Fruit fly (Drosophila melanogaster) whole organism, embryonic: ENCODE measurements around the gene IFT54.

Experiments used
- Atf-2 ChIP-seq: fragments of 200-800 bp; sonication (Bioruptor generic); optimal IDR thresholded peaks from 2 replicates; lab custom pipeline; 2016; ENCODE audit warnings: missing biosample characterization, missing genetic modification characterization
- BEAF-32 ChIP-seq: fragments of 200-800 bp; sonication (Bioruptor generic); optimal IDR thresholded peaks from 3 replicates; lab custom pipeline; 2017; ENCODE audit warnings: missing biosample characterization, missing genetic modification characterization, mild to moderate bottlenecking, moderate library complexity, missing genetic modification reagents
- BtbVII ChIP-seq: fragments of 200-800 bp; sonication (Bioruptor generic); optimal IDR thresholded peaks from 3 replicates; lab custom pipeline; 2017; ENCODE audit warnings: missing biosample characterization, mild to moderate bottlenecking, missing genetic modification characterization
- C15 ChIP-seq: fragments of 200-800 bp; sonication (Bioruptor generic); IDR thresholded peaks from 3 replicates; pipeline ENCODE4 v1.3.6; 2022; ENCODE audit warnings: missing biosample characterization, missing genetic modification characterization
- CG10366 ChIP-seq: fragments of 200-800 bp; sonication (Bioruptor generic); IDR thresholded peaks from 2 replicates; pipeline ENCODE4 v1.3.6; 2022; ENCODE audit warnings: missing biosample characterization, missing genetic modification characterization
- CG11504 ChIP-seq: fragments of 200-800 bp; sonication (Bioruptor generic); optimal IDR thresholded peaks from 3 replicates; lab custom pipeline; 2019; ENCODE audit warnings: missing biosample characterization, mild to moderate bottlenecking, missing genetic modification characterization, moderate library complexity
- CG12299 ChIP-seq: fragments of 200-800 bp; sonication (Bioruptor generic); optimal IDR thresholded peaks from 2 replicates; lab custom pipeline; 2018; ENCODE audit warnings: missing biosample characterization, mild to moderate bottlenecking, missing genetic modification characterization
- CG12659 ChIP-seq: fragments of 200-800 bp; sonication (Bioruptor generic); optimal IDR thresholded peaks from 3 replicates; lab custom pipeline; 2017; ENCODE audit warnings: mild to moderate bottlenecking, missing biosample characterization, missing genetic modification reagents, missing genetic modification characterization
- CG13424 ChIP-seq: fragments of 200-800 bp; sonication (Bioruptor generic); optimal IDR thresholded peaks from 2 replicates; lab custom pipeline; 2019; ENCODE audit warnings: missing biosample characterization, mild to moderate bottlenecking, missing genetic modification characterization, moderate library complexity
- CG1529 ChIP-seq: fragments of 200-800 bp; sonication (Bioruptor generic); optimal IDR thresholded peaks from 3 replicates; lab custom pipeline; 2018; ENCODE audit warnings: missing biosample characterization, missing genetic modification characterization
- CG15479 ChIP-seq: fragments of 200-800 bp; sonication (Bioruptor generic); optimal IDR thresholded peaks from 3 replicates; lab custom pipeline; 2019; ENCODE audit warnings: missing biosample characterization, mild to moderate bottlenecking, missing genetic modification characterization, moderate library complexity
- CG16813 ChIP-seq: fragments of 200-800 bp; sonication (Bioruptor generic); IDR thresholded peaks from 3 replicates; pipeline ENCODE4 v1.3.6; 2022; ENCODE audit warnings: missing biosample characterization, missing genetic modification characterization; ENCODE audit not compliant: partially characterized antibody
- CG16815 ChIP-seq: fragments of 200-800 bp; sonication (Bioruptor generic); optimal IDR thresholded peaks from 3 replicates; lab custom pipeline; 2017; ENCODE audit warnings: missing biosample characterization, mild to moderate bottlenecking, missing genetic modification characterization
- CG2202 ChIP-seq: fragments of 200-800 bp; sonication (Bioruptor generic); optimal IDR thresholded peaks from 2 replicates; lab custom pipeline; 2018; ENCODE audit warnings: missing biosample characterization, mild to moderate bottlenecking, missing genetic modification characterization
- CG3281 ChIP-seq: fragments of 200-800 bp; sonication (Bioruptor generic); optimal IDR thresholded peaks from 3 replicates; lab custom pipeline; 2017; ENCODE audit warnings: missing biosample characterization, mild to moderate bottlenecking, missing genetic modification characterization
- CG4328 ChIP-seq: fragments of 200-800 bp; sonication (Bioruptor generic); optimal IDR thresholded peaks from 3 replicates; lab custom pipeline; 2017; ENCODE audit warnings: missing biosample characterization, missing genetic modification reagents, missing genetic modification characterization
- CG7786 ChIP-seq: fragments of 200-800 bp; sonication (Bioruptor generic); optimal IDR thresholded peaks from 2 replicates; lab custom pipeline; 2016; ENCODE audit warnings: missing biosample characterization, missing genetic modification characterization
- CG8388 ChIP-seq: fragments of 200-800 bp; sonication (Bioruptor generic); optimal IDR thresholded peaks from 2 replicates; lab custom pipeline; 2019; ENCODE audit warnings: missing biosample characterization, mild to moderate bottlenecking, missing genetic modification characterization, moderate library complexity
- CG9932 ChIP-seq: fragments of 200-800 bp; sonication (Bioruptor generic); IDR thresholded peaks from 2 replicates; pipeline ENCODE4 v1.3.6; 2022; ENCODE audit warnings: missing biosample characterization, missing genetic modification characterization
- Dp ChIP-seq: fragments of 200-800 bp; sonication (Bioruptor generic); optimal IDR thresholded peaks from 2 replicates; lab custom pipeline; 2018; ENCODE audit warnings: missing biosample characterization, mild to moderate bottlenecking, missing genetic modification characterization, moderate library complexity
- Drgx ChIP-seq: fragments of 200-800 bp; sonication (Bioruptor generic); IDR thresholded peaks from 2 replicates; pipeline ENCODE4 v1.3.6; 2022; ENCODE audit warnings: missing biosample characterization, missing genetic modification characterization
- Fer2 ChIP-seq: fragments of 200-800 bp; sonication (Bioruptor generic); optimal IDR thresholded peaks from 2 replicates; lab custom pipeline; 2018; ENCODE audit warnings: missing biosample characterization, mild to moderate bottlenecking, missing genetic modification characterization, moderate library complexity
- GATAe ChIP-seq: fragments of 200-800 bp; sonication (Bioruptor generic); conservative IDR thresholded peaks from 2 replicates; pipeline ENCODE4 v1.3.6; 2022; ENCODE audit warnings: missing biosample characterization, missing genetic modification characterization
- Gsc ChIP-seq: fragments of 200-800 bp; sonication (Bioruptor generic); IDR thresholded peaks from 2 replicates; pipeline ENCODE4 v1.3.6; 2022; ENCODE audit warnings: missing biosample characterization, missing genetic modification characterization
- Gug ChIP-seq: fragments of 200-800 bp; sonication (Bioruptor generic); IDR thresholded peaks from 4 replicates; pipeline ENCODE4 v1.3.6; 2022; ENCODE audit warnings: missing biosample characterization, missing genetic modification characterization
- H15 ChIP-seq: fragments of 200-800 bp; sonication (Bioruptor generic); IDR thresholded peaks from 3 replicates; pipeline ENCODE4 v1.3.6; 2022; ENCODE audit warnings: missing biosample characterization, missing genetic modification characterization
- H2.0 ChIP-seq: fragments of 200-800 bp; sonication (Bioruptor generic); IDR thresholded peaks from 2 replicates; pipeline ENCODE4 v1.3.6; 2022; ENCODE audit warnings: missing biosample characterization, missing genetic modification characterization
- Lpt ChIP-seq: fragments of >200 bp; optimal IDR thresholded peaks from 2 replicates; lab custom pipeline; 2018; ENCODE audit warnings: missing biosample characterization, missing genetic modification characterization
- Tbp ChIP-seq: fragments of >200 bp; optimal IDR thresholded peaks from 2 replicates; lab custom pipeline; 2018; ENCODE audit warnings: missing biosample characterization, missing genetic modification characterization
- Vsx1 ChIP-seq: fragments of 200-800 bp; sonication (Bioruptor generic); optimal IDR thresholded peaks from 2 replicates; lab custom pipeline; 2017; ENCODE audit warnings: missing biosample characterization, mild to moderate bottlenecking, missing genetic modification characterization, missing genetic modification reagents
- ac ChIP-seq: fragments of 200-800 bp; sonication (Bioruptor generic); optimal IDR thresholded peaks from 3 replicates; lab custom pipeline; 2017; ENCODE audit warnings: missing biosample characterization, mild to moderate bottlenecking, missing genetic modification characterization
- bsh ChIP-seq, 2 experiments: fragments of 200-800 bp; sonication (Bioruptor generic); optimal IDR thresholded peaks; 2 replicates each; lab custom pipeline; 2017 to 2018; ENCODE audit warnings: mild to moderate bottlenecking in 2 of 2, missing biosample characterization in 2 of 2, missing genetic modification characterization in 2 of 2, moderate library complexity in 1 of 2
- ci ChIP-seq: fragments of 200-800 bp; sonication (Bioruptor generic); IDR thresholded peaks from 3 replicates; pipeline ENCODE4 v1.3.6; 2022; ENCODE audit warnings: missing biosample characterization, missing genetic modification characterization
- dati ChIP-seq: fragments of 200-800 bp; sonication (Bioruptor generic); IDR thresholded peaks from 2 replicates; pipeline ENCODE4 v1.3.6; 2022; ENCODE audit warnings: missing biosample characterization, missing genetic modification characterization
- ems ChIP-seq: fragments of 200-800 bp; sonication (Bioruptor generic); optimal IDR thresholded peaks from 3 replicates; lab custom pipeline; 2016; ENCODE audit warnings: missing biosample characterization, missing genetic modification characterization
- ewg ChIP-seq: fragments of 200-800 bp; sonication (Bioruptor generic); optimal IDR thresholded peaks from 3 replicates; lab custom pipeline; 2017; ENCODE audit warnings: mild to moderate bottlenecking, missing biosample characterization, missing genetic modification reagents, missing genetic modification characterization
- ftz-f1 ChIP-seq: fragments of 200-800 bp; sonication (Bioruptor generic); optimal IDR thresholded peaks from 2 replicates; lab custom pipeline; 2016; ENCODE audit warnings: missing biosample characterization, missing genetic modification characterization
- lmd ChIP-seq: fragments of 200-800 bp; sonication (Bioruptor generic); IDR thresholded peaks from 2 replicates; pipeline ENCODE4 v1.3.6; 2022; ENCODE audit warnings: missing biosample characterization, missing genetic modification characterization
- maf-S ChIP-seq: fragments of 200-800 bp; sonication (Bioruptor generic); optimal IDR thresholded peaks from 2 replicates; lab custom pipeline; 2016; ENCODE audit warnings: missing biosample characterization, missing genetic modification characterization
- oc ChIP-seq: fragments of 200-800 bp; sonication (Bioruptor generic); optimal IDR thresholded peaks from 2 replicates; lab custom pipeline; 2018; ENCODE audit warnings: missing biosample characterization, mild to moderate bottlenecking, missing genetic modification characterization, moderate library complexity
- otp ChIP-seq: fragments of 200-800 bp; sonication (Bioruptor generic); IDR thresholded peaks from 3 replicates; pipeline ENCODE4, ENCODE4 v1.3.6; 2022; ENCODE audit warnings: missing biosample characterization, missing genetic modification characterization
- pfk ChIP-seq: fragments of 200-800 bp; sonication (Bioruptor generic); optimal IDR thresholded peaks from 2 replicates; lab custom pipeline; 2018; ENCODE audit warnings: missing biosample characterization, mild to moderate bottlenecking, missing genetic modification characterization, moderate library complexity
- pros ChIP-seq: fragments of 200-800 bp; sonication (Bioruptor generic); optimal IDR thresholded peaks from 3 replicates; lab custom pipeline; 2019; ENCODE audit warnings: missing biosample characterization, mild to moderate bottlenecking, missing genetic modification characterization, moderate library complexity
- psq ChIP-seq: fragments of 200-800 bp; sonication (Bioruptor generic); optimal IDR thresholded peaks from 2 replicates; lab custom pipeline; 2017; ENCODE audit warnings: missing biosample characterization, missing genetic modification characterization
- sqz ChIP-seq: fragments of 200-800 bp; sonication (Bioruptor generic); optimal IDR thresholded peaks from 3 replicates; lab custom pipeline; 2018; ENCODE audit warnings: missing biosample characterization, mild to moderate bottlenecking, missing genetic modification characterization
- unpg ChIP-seq: fragments of 200-800 bp; sonication (Bioruptor generic); optimal IDR thresholded peaks from 3 replicates; lab custom pipeline; 2018; ENCODE audit warnings: missing biosample characterization, mild to moderate bottlenecking, missing genetic modification characterization, moderate library complexity
- wek ChIP-seq: fragments of 200-800 bp; sonication (Bioruptor generic); optimal IDR thresholded peaks from 3 replicates; lab custom pipeline; 2018; ENCODE audit warnings: missing biosample characterization, mild to moderate bottlenecking, missing genetic modification characterization, moderate library complexity
- zen2 ChIP-seq: fragments of 200-800 bp; sonication (Bioruptor generic); IDR thresholded peaks from 3 replicates; pipeline ENCODE4 v1.3.6; 2022; ENCODE audit warnings: missing biosample characterization, missing genetic modification characterization; ENCODE audit not compliant: partially characterized antibody

Gene IFT54

dm6 chr3R:14346838-14347745 is 44.9 kb downstream of the IFT54 start (continued):
- TF ChIP-seq pros (GFP tag; lab: Kevin White, UChicago), result peak; percentile 55
- peak; percentile 18 for TF ChIP-seq sqz
- no peak for TF ChIP-seq zen2
- TF ChIP-seq CG15479, result no peak
- no peak for TF ChIP-seq Lpt (GFP tag; lab: Kevin White, UChicago)
- no peak for TF ChIP-seq Gsc
- peak; percentile 40 for TF ChIP-seq CG10366 (GFP tag; lab: Robert Waterston, UW)
- TF ChIP-seq H2.0 (GFP tag; lab: Robert Waterston, UW), result no peak
- 0 out of 3 replicates have a peak, but pooled peaks have one; percentile 6 for TF ChIP-seq H15 (GFP tag; lab: Robert Waterston, UW)
- TF ChIP-seq CG9932, result peak; percentile 30; the same call in 1 of the 2 replicates
- TF ChIP-seq CG4328 (GFP tag; lab: Kevin White, UChicago), result no peak
- no peak for TF ChIP-seq wek (GFP tag; lab: Kevin White, UChicago)
- TF ChIP-seq otp, result no peak
- peak; percentile 50 for TF ChIP-seq lmd (GFP tag; lab: Robert Waterston, UW)
- TF ChIP-seq oc (tag; lab: Kevin White, UChicago), result no peak
- peak; percentile 60 for TF ChIP-seq CG12659 (GFP tag; lab: Kevin White, UChicago)
- no peak for TF ChIP-seq pfk (GFP tag; lab: Kevin White, UChicago)
- TF ChIP-seq bsh (GFP tag; optimal IDR thresholded peaks at IDR 0.05; lab: Kevin White, UChicago), result peak in 1 of 2 experiments; percentile 31
- peak; percentile 34 for TF ChIP-seq CG8388 (GFP tag; lab: Kevin White, UChicago)
- no peak for TF ChIP-seq Dp
- TF ChIP-seq Atf-2 (GFP tag; lab: Kevin White, UChicago), result peak; percentile 12
- TF ChIP-seq CG11504 (tag; lab: Kevin White, UChicago), result peak; percentile 100
- no peak for TF ChIP-seq maf-S (GFP tag; lab: Kevin White, UChicago)
- no peak for TF ChIP-seq CG7786 (GFP tag; lab: Kevin White, UChicago)
- TF ChIP-seq BtbVII, result peak; percentile 74
- peak; percentile 30 for TF ChIP-seq CG1529 (GFP tag; lab: Kevin White, UChicago)
- TF ChIP-seq ems, result no peak
- peak; percentile 51 for TF ChIP-seq CG13424 (tag; lab: Kevin White, UChicago)
- no peak for TF ChIP-seq C15 (GFP tag; lab: Robert Waterston, UW)
- peak; percentile 26 for TF ChIP-seq Fer2
- TF ChIP-seq ftz-f1 (GFP tag; lab: Kevin White, UChicago), result no peak
- TF ChIP-seq GATAe (GFP tag; lab: Robert Waterston, UW), result no peak
- peak; percentile 32 for TF ChIP-seq CG16815 (GFP tag; lab: Kevin White, UChicago)
- TF ChIP-seq BEAF-32, result no peak
- TF ChIP-seq psq (GFP tag; lab: Kevin White, UChicago), result no peak
- TF ChIP-seq CG12299, result no peak
- TF ChIP-seq Vsx1 (GFP tag; lab: Kevin White, UChicago), result peak; percentile 20
- no peak; the same call in 2 of the 3 replicates for TF ChIP-seq ci
- no peak for TF ChIP-seq ac (GFP tag; lab: Kevin White, UChicago)
- peak; percentile 75 for TF ChIP-seq CG3281 (GFP tag; lab: Kevin White, UChicago)
- peak; percentile 30; the same call in 1 of the 2 replicates for TF ChIP-seq Drgx (GFP tag; lab: Robert Waterston, UW)
- no peak for TF ChIP-seq CG2202
- TF ChIP-seq dati (GFP tag; lab: Robert Waterston, UW), result no peak
- 0 out of 4 replicates have a peak, but pooled peaks have one; percentile 2 for TF ChIP-seq Gug (GFP tag; lab: Robert Waterston, UW)
- TF ChIP-seq ewg (GFP tag; lab: Kevin White, UChicago), result no peak
- no peak for TF ChIP-seq CG16813 (GFP tag; lab: Robert Waterston, UW)
- peak; percentile 60 for TF ChIP-seq unpg
- no peak for TF ChIP-seq Tbp (GFP tag; lab: Kevin White, UChicago)
